Fruit fly (Drosophila melanogaster) whole organism, embryonic: ENCODE data around the gene Exo70.
A peak's percentile ranks its signal among the peaks of the same experiment; 100 is the strongest.

ENCODE experiments used
- Ada2b ChIP-seq: fragments of 200-800 bp; sonication (Bioruptor generic); IDR thresholded peaks from 2 replicates; pipeline ENCODE4 v1.3.6; 2022; ENCODE audit warnings: missing biosample characterization, missing genetic modification characterization
- Bdp1 ChIP-seq: fragments of 200-800 bp; sonication (Bioruptor generic); optimal IDR thresholded peaks from 3 replicates; lab custom pipeline; 2016; ENCODE audit warnings: missing biosample characterization, missing genetic modification characterization
- CG10959 ChIP-seq: fragments of 200-800 bp; sonication (Bioruptor generic); IDR thresholded peaks from 2 replicates; pipeline ENCODE4 v1.3.6; 2022; ENCODE audit warnings: missing biosample characterization, missing genetic modification characterization
- CG11696 ChIP-seq: fragments of 200-800 bp; sonication (Bioruptor generic); IDR thresholded peaks from 2 replicates; pipeline ENCODE4 v1.3.6; 2022; ENCODE audit warnings: missing biosample characterization, missing genetic modification characterization
- CG12942 ChIP-seq: fragments of 200-800 bp; sonication (Bioruptor generic); optimal IDR thresholded peaks from 3 replicates; lab custom pipeline; 2016; ENCODE audit warnings: missing biosample characterization, missing genetic modification characterization
- CG13123 ChIP-seq: fragments of 200-800 bp; sonication (Bioruptor generic); optimal IDR thresholded peaks from 2 replicates; lab custom pipeline; 2016; ENCODE audit warnings: missing biosample characterization, missing genetic modification characterization
- CG13287 ChIP-seq: fragments of 200-800 bp; sonication (Bioruptor generic); IDR thresholded peaks from 2 replicates; pipeline ENCODE4 v1.3.6; 2022; ENCODE audit warnings: missing biosample characterization, missing genetic modification characterization; ENCODE audit not compliant: partially characterized antibody
- CG15269 ChIP-seq: fragments of 200-800 bp; sonication (Bioruptor generic); optimal IDR thresholded peaks from 2 replicates; lab custom pipeline; 2018; ENCODE audit warnings: missing biosample characterization, mild to moderate bottlenecking, missing genetic modification characterization, moderate library complexity
- CG15601 ChIP-seq: fragments of 200-800 bp; sonication (Bioruptor generic); optimal IDR thresholded peaks from 3 replicates; lab custom pipeline; 2019; ENCODE audit warnings: missing biosample characterization, mild to moderate bottlenecking, missing genetic modification characterization, moderate library complexity
- CG1647 ChIP-seq: fragments of 200-800 bp; sonication (Bioruptor generic); optimal IDR thresholded peaks from 3 replicates; lab custom pipeline; 2016; ENCODE audit warnings: missing biosample characterization, missing genetic modification characterization
- CG17328 ChIP-seq: fragments of 200-800 bp; sonication (Bioruptor generic); IDR thresholded peaks from 2 replicates; pipeline ENCODE4 v1.3.6; 2022; ENCODE audit warnings: missing biosample characterization, missing genetic modification characterization
- CG17385 ChIP-seq: fragments of 200-800 bp; sonication (Bioruptor generic); optimal IDR thresholded peaks from 3 replicates; lab custom pipeline; 2018; ENCODE audit warnings: missing biosample characterization, mild to moderate bottlenecking, missing genetic modification characterization
- CG17802 ChIP-seq: fragments of 200-800 bp; sonication (Bioruptor generic); optimal IDR thresholded peaks from 2 replicates; lab custom pipeline; 2018; ENCODE audit warnings: missing biosample characterization, mild to moderate bottlenecking, missing genetic modification characterization, moderate library complexity
- CG1832 ChIP-seq: fragments of 200-800 bp; sonication (Bioruptor generic); optimal IDR thresholded peaks from 2 replicates; lab custom pipeline; 2017; ENCODE audit warnings: missing biosample characterization, mild to moderate bottlenecking, missing genetic modification characterization, inconsistent platforms
- CG2889 ChIP-seq: fragments of 200-800 bp; sonication (Bioruptor generic); IDR thresholded peaks from 3 replicates; pipeline ENCODE4 v1.3.6; 2022; ENCODE audit warnings: missing biosample characterization, missing genetic modification characterization
- CG30431 ChIP-seq: fragments of 200-800 bp; sonication (Bioruptor generic); optimal IDR thresholded peaks from 2 replicates; lab custom pipeline; 2017; ENCODE audit warnings: missing biosample characterization, missing genetic modification characterization
- CG31441 ChIP-seq: fragments of 200-800 bp; sonication (Bioruptor generic); IDR thresholded peaks from 2 replicates; pipeline ENCODE4 v1.3.6; 2022; ENCODE audit warnings: missing biosample characterization, missing genetic modification characterization
- CG34224 ChIP-seq: fragments of 200-800 bp; sonication (Bioruptor generic); IDR thresholded peaks from 3 replicates; pipeline ENCODE4 v1.3.6; 2022; ENCODE audit warnings: missing biosample characterization, missing genetic modification characterization; ENCODE audit not compliant: partially characterized antibody
- CG5245 ChIP-seq: fragments of 200-800 bp; sonication (Bioruptor generic); optimal IDR thresholded peaks from 3 replicates; lab custom pipeline; 2016; ENCODE audit warnings: missing biosample characterization, missing genetic modification characterization
- CG6654 ChIP-seq: fragments of 200-800 bp; sonication (Bioruptor generic); optimal IDR thresholded peaks from 2 replicates; lab custom pipeline; 2017; ENCODE audit warnings: missing biosample characterization, mild to moderate bottlenecking, missing genetic modification characterization
- CG6683 ChIP-seq: fragments of 200-800 bp; sonication (Bioruptor generic); optimal IDR thresholded peaks from 2 replicates; lab custom pipeline; 2017; ENCODE audit warnings: missing biosample characterization, mild to moderate bottlenecking, missing genetic modification characterization, missing genetic modification reagents
- CG7372 ChIP-seq: fragments of 200-800 bp; sonication (Bioruptor generic); IDR thresholded peaks from 2 replicates; pipeline ENCODE4 v1.3.6; 2022; ENCODE audit warnings: missing biosample characterization, missing genetic modification characterization
- CG7786 ChIP-seq: fragments of 200-800 bp; sonication (Bioruptor generic); optimal IDR thresholded peaks from 2 replicates; lab custom pipeline; 2016; ENCODE audit warnings: missing biosample characterization, missing genetic modification characterization
- CG9215 ChIP-seq: fragments of 200-800 bp; sonication (Bioruptor generic); IDR thresholded peaks from 2 replicates; pipeline ENCODE4 v1.3.6; 2022; ENCODE audit warnings: missing biosample characterization, missing genetic modification characterization
- CG9932 ChIP-seq: fragments of 200-800 bp; sonication (Bioruptor generic); IDR thresholded peaks from 2 replicates; pipeline ENCODE4 v1.3.6; 2022; ENCODE audit warnings: missing biosample characterization, missing genetic modification characterization
- CHES-1-like ChIP-seq: fragments of 200-800 bp; sonication (Bioruptor generic); optimal IDR thresholded peaks from 2 replicates; lab custom pipeline; 2016; ENCODE audit warnings: missing biosample characterization, missing genetic modification characterization
- ERR ChIP-seq: fragments of 200-800 bp; sonication (Bioruptor generic); optimal IDR thresholded peaks from 2 replicates; lab custom pipeline; 2016; ENCODE audit warnings: missing biosample characterization, missing genetic modification characterization
- Eip74EF ChIP-seq, 2 experiments: fragments of 200-800 bp in 1 of 2; fragments of >200 bp in 1 of 2; sonication (Bioruptor generic) in 1 of 2; optimal IDR thresholded peaks; 2 replicates each; lab custom pipeline; 2017 to 2019; ENCODE audit warnings: missing biosample characterization in 2 of 2, missing genetic modification characterization in 2 of 2, mild to moderate bottlenecking in 1 of 2, moderate library complexity in 1 of 2
- HLH3B ChIP-seq: fragments of 200-800 bp; sonication (Bioruptor generic); IDR thresholded peaks from 2 replicates; pipeline ENCODE4 v1.3.6; 2022; ENCODE audit warnings: missing biosample characterization, missing genetic modification characterization
- Hand ChIP-seq: fragments of 200-800 bp; sonication (Bioruptor generic); optimal IDR thresholded peaks from 2 replicates; lab custom pipeline; 2017; ENCODE audit warnings: mild to moderate bottlenecking, missing biosample characterization, missing genetic modification reagents, missing genetic modification characterization
- Hmx ChIP-seq: fragments of 200-800 bp; sonication (Bioruptor generic); optimal IDR thresholded peaks from 2 replicates; lab custom pipeline; 2016; ENCODE audit warnings: missing biosample characterization, missing genetic modification characterization
- Nf-YC ChIP-seq: fragments of 200-800 bp; optimal IDR thresholded peaks from 3 replicates; lab custom pipeline; 2019; ENCODE audit warnings: missing biosample characterization, mild to moderate bottlenecking, missing genetic modification characterization, moderate library complexity
- Sin3A ChIP-seq: fragments of >200 bp; optimal IDR thresholded peaks from 2 replicates; lab custom pipeline; 2018
- Xbp1 ChIP-seq: fragments of 200-800 bp; sonication (Bioruptor generic); optimal IDR thresholded peaks from 3 replicates; lab custom pipeline; 2016; ENCODE audit warnings: missing biosample characterization, mild to moderate bottlenecking, missing genetic modification characterization
- Xrp1 ChIP-seq: fragments of 200-800 bp; sonication (Bioruptor generic); IDR thresholded peaks from 2 replicates; pipeline ENCODE4 v1.3.6; 2022; ENCODE audit warnings: missing biosample characterization, missing genetic modification characterization
- al ChIP-seq: fragments of 200-800 bp; sonication (Bioruptor generic); IDR thresholded peaks from 2 replicates; pipeline ENCODE4 v1.3.6; 2022; ENCODE audit warnings: missing biosample characterization, missing genetic modification characterization
- btn ChIP-seq: fragments of 200-800 bp; sonication (Bioruptor generic); optimal IDR thresholded peaks from 2 replicates; lab custom pipeline; 2016; ENCODE audit warnings: missing biosample characterization, missing genetic modification characterization
- chn ChIP-seq: fragments of 200-800 bp; sonication (Bioruptor generic); optimal IDR thresholded peaks from 2 replicates; lab custom pipeline; 2016; ENCODE audit warnings: missing biosample characterization, missing genetic modification characterization
- dmrt99B ChIP-seq: fragments of 200-800 bp; sonication (Bioruptor generic); optimal IDR thresholded peaks from 2 replicates; lab custom pipeline; 2018; ENCODE audit warnings: missing biosample characterization, mild to moderate bottlenecking, missing genetic modification characterization, moderate library complexity
- dpn ChIP-seq, 2 experiments: fragments of 200-800 bp; sonication (Bioruptor generic); optimal IDR thresholded peaks; 3 replicates each; lab custom pipeline; 2016; ENCODE audit warnings: missing biosample characterization in 2 of 2, missing genetic modification characterization in 2 of 2
- en ChIP-seq: fragments of 200-800 bp; sonication (Bioruptor generic); optimal IDR thresholded peaks from 2 replicates; lab custom pipeline; 2016; ENCODE audit warnings: missing biosample characterization, missing genetic modification characterization
- eve ChIP-seq, 2 experiments: fragments of >200 bp; optimal IDR thresholded peaks; 2 replicates each; lab custom pipeline; 2017; ENCODE audit warnings: missing biosample characterization in 2 of 2, missing genetic modification characterization in 2 of 2
- gt ChIP-seq: fragments of 200-800 bp; sonication (Bioruptor generic); IDR thresholded peaks from 2 replicates; pipeline ENCODE4 v1.3.6; 2022; ENCODE audit warnings: missing biosample characterization, missing genetic modification characterization
- insv ChIP-seq, 2 experiments: fragments of 200-800 bp; sonication (Bioruptor generic); optimal IDR thresholded peaks; 3 replicates each; lab custom pipeline; 2016 to 2018; ENCODE audit warnings: missing biosample characterization in 2 of 2, missing genetic modification characterization in 2 of 2
- otp ChIP-seq: fragments of 200-800 bp; sonication (Bioruptor generic); IDR thresholded peaks from 3 replicates; pipeline ENCODE4, ENCODE4 v1.3.6; 2022; ENCODE audit warnings: missing biosample characterization, missing genetic modification characterization
- prd ChIP-seq, 3 experiments: fragments of >200 bp in 2 of 3; fragments of 200-800 bp in 1 of 3; sonication (Bioruptor generic) in 1 of 3; optimal IDR thresholded peaks in 2 of 3; IDR thresholded peaks in 1 of 3; 2 replicates in 2 of 3; 3 replicates in 1 of 3; pipeline versions ENCODE4 v1.3.6 to Lab custom; 2017 to 2022; ENCODE audit warnings: missing biosample characterization in 1 of 3, missing genetic modification characterization in 1 of 3
- pzg ChIP-seq: fragments of 200-800 bp; sonication (Bioruptor generic); optimal IDR thresholded peaks from 3 replicates; lab custom pipeline; 2018; ENCODE audit warnings: missing biosample characterization, mild to moderate bottlenecking, missing genetic modification characterization, moderate library complexity
- sd ChIP-seq: fragments of 200-800 bp; sonication (Bioruptor generic); optimal IDR thresholded peaks from 3 replicates; lab custom pipeline; 2018; ENCODE audit warnings: missing biosample characterization, mild to moderate bottlenecking, missing genetic modification characterization, moderate library complexity
- tgo ChIP-seq: fragments of 200-800 bp; sonication (Bioruptor generic); IDR thresholded peaks from 3 replicates; pipeline ENCODE4 v1.3.6; 2022; ENCODE audit warnings: missing biosample characterization, missing genetic modification characterization
- vfl ChIP-seq: fragments of 200-800 bp; sonication (Bioruptor generic); optimal IDR thresholded peaks from 2 replicates; lab custom pipeline; 2016; ENCODE audit warnings: missing biosample characterization, missing genetic modification characterization

The Exo70 gene

dm6 chr3L:8398763-8399445 lies 12.7 kb upstream of the Exo70 start (continued):
- peak in 1 of 2 experiments; percentile 37 for TF ChIP-seq dpn (GFP tag; optimal IDR thresholded peaks at IDR 0.05; lab: Kevin White, UChicago)
- TF ChIP-seq gt (GFP tag; lab: Robert Waterston, UW): no peak
- no peak for TF ChIP-seq CG15269 (tag; lab: Kevin White, UChicago)
- no peak for TF ChIP-seq prd (optimal IDR thresholded peaks at IDR 0.05; lab: Kevin White, UChicago)
- TF ChIP-seq prd (GFP tag; IDR thresholded peaks at IDR 0.05; lab: Robert Waterston, UW): peak; percentile 70; the same call in 2 of the 3 replicates
- no peak for TF ChIP-seq CG1832 (GFP tag; lab: Kevin White, UChicago)
- no peak for TF ChIP-seq tgo (GFP tag; lab: Robert Waterston, UW)
- peak; percentile 17; the same call in 1 of the 2 replicates for TF ChIP-seq HLH3B (GFP tag; lab: Robert Waterston, UW)
- no peak for TF ChIP-seq insv (GFP tag; optimal IDR thresholded peaks at IDR 0.05; lab: Kevin White, UChicago)
- TF ChIP-seq sd (tag; lab: Kevin White, UChicago): no peak
- no peak for TF ChIP-seq CG9932 (GFP tag; lab: Robert Waterston, UW)
- no peak for TF ChIP-seq CG13123
- peak; percentile 35 for TF ChIP-seq CG17385 (GFP tag; lab: Kevin White, UChicago)
- no peak for TF ChIP-seq al (GFP tag; lab: Robert Waterston, UW)
- no peak for TF ChIP-seq CG15601 (tag; lab: Kevin White, UChicago)
- TF ChIP-seq btn (GFP tag; lab: Kevin White, UChicago): no peak
- TF ChIP-seq CG11696 (GFP tag; lab: Robert Waterston, UW): no peak
- TF ChIP-seq otp (GFP tag; lab: Robert Waterston, UW): 0 out of 3 replicates have a peak, but pooled peaks have one; percentile 36
- TF ChIP-seq ERR: no peak
- no peak for TF ChIP-seq Hand (GFP tag; lab: Kevin White, UChicago)
- TF ChIP-seq chn (GFP tag; lab: Kevin White, UChicago): peak; percentile 40
- TF ChIP-seq Bdp1 (GFP tag; lab: Kevin White, UChicago): no peak
- no peak for TF ChIP-seq Hmx (GFP tag; lab: Kevin White, UChicago)
- no peak for TF ChIP-seq CHES-1-like (GFP tag; lab: Kevin White, UChicago)
- peak; percentile 53 for TF ChIP-seq Xbp1 (GFP tag; lab: Kevin White, UChicago)
- no peak for TF ChIP-seq Sin3A
- no peak for TF ChIP-seq CG12942 (GFP tag; lab: Kevin White, UChicago)
- TF ChIP-seq pzg (GFP tag; lab: Kevin White, UChicago): no peak
- no peak for TF ChIP-seq vfl (GFP tag; lab: Kevin White, UChicago)
- no peak; the same call in 1 of the 2 replicates for TF ChIP-seq CG9215
- 0 out of 2 replicates have a peak, but pooled peaks have one; percentile 16 for TF ChIP-seq CG17328
- peak; percentile 13 for TF ChIP-seq en
- TF ChIP-seq CG17802 (tag; lab: Kevin White, UChicago): no peak
- TF ChIP-seq dmrt99B (tag; lab: Kevin White, UChicago): no peak
- peak; percentile 64; the same call in 1 of the 2 replicates for TF ChIP-seq Xrp1
- no peak for TF ChIP-seq Eip74EF (GFP tag; optimal IDR thresholded peaks at IDR 0.05; lab: Kevin White, UChicago)
- TF ChIP-seq CG7786 (GFP tag; lab: Kevin White, UChicago): peak; percentile 38
- no peak for TF ChIP-seq CG30431 (GFP tag; lab: Kevin White, UChicago)
- TF ChIP-seq eve (GFP tag; optimal IDR thresholded peaks at IDR 0.05; lab: Kevin White, UChicago): no peak
- no peak for TF ChIP-seq CG13287
- TF ChIP-seq CG6683 (GFP tag; lab: Kevin White, UChicago): no peak
- TF ChIP-seq CG6654: no peak
- no peak for TF ChIP-seq Nf-YC
- no peak for TF ChIP-seq CG2889
- TF ChIP-seq CG1647 (GFP tag; lab: Kevin White, UChicago): peak; percentile 5
- TF ChIP-seq CG7372 (GFP tag; lab: Robert Waterston, UW): no peak
- 0 out of 2 replicates have a peak, but pooled peaks have one; percentile 22 for TF ChIP-seq CG10959 (GFP tag; lab: Robert Waterston, UW)
- peak; percentile 40 for TF ChIP-seq CG5245 (GFP tag; lab: Kevin White, UChicago)
- TF ChIP-seq CG31441: no peak
- TF ChIP-seq CG34224: no peak
- TF ChIP-seq Ada2b (GFP tag; lab: Robert Waterston, UW): no peak
